Fruit fly (Drosophila melanogaster) whole organism, prepupa: ENCODE data around the gene Vps37B.

Experiments
- Blimp-1 ChIP-seq: fragments of 200-800 bp; sonication (Bioruptor generic); optimal IDR thresholded peaks from 3 replicates; lab custom pipeline; 2017; ENCODE audit warnings: missing biosample characterization, missing genetic modification characterization, mild to moderate bottlenecking, moderate library complexity, missing genetic modification reagents
- CG10669 ChIP-seq: fragments of 200-800 bp; sonication (Bioruptor generic); optimal IDR thresholded peaks from 3 replicates; lab custom pipeline; 2018; ENCODE audit warnings: missing biosample characterization, mild to moderate bottlenecking, missing genetic modification characterization, moderate library complexity
- CG11762 ChIP-seq: fragments of 200-800 bp; sonication (Bioruptor generic); optimal IDR thresholded peaks from 3 replicates; lab custom pipeline; 2016; ENCODE audit warnings: missing biosample characterization, missing genetic modification characterization; ENCODE audit not compliant: insufficient read depth
- CG11902 ChIP-seq: fragments of 200-800 bp; sonication (Bioruptor generic); optimal IDR thresholded peaks from 3 replicates; lab custom pipeline; 2016; ENCODE audit warnings: missing biosample characterization, missing genetic modification characterization
- CG1621 ChIP-seq: fragments of 200-800 bp; sonication (Bioruptor generic); optimal IDR thresholded peaks from 3 replicates; lab custom pipeline; 2018; ENCODE audit warnings: missing biosample characterization, mild to moderate bottlenecking, missing genetic modification characterization
- CG16779 ChIP-seq: fragments of 200-800 bp; sonication (Bioruptor generic); optimal IDR thresholded peaks from 3 replicates; lab custom pipeline; 2017; ENCODE audit warnings: missing biosample characterization, mild to moderate bottlenecking, missing genetic modification characterization
- CG3032 ChIP-seq: fragments of 200-800 bp; optimal IDR thresholded peaks from 2 replicates; lab custom pipeline; 2019; ENCODE audit warnings: missing biosample characterization, mild to moderate bottlenecking, missing genetic modification characterization, moderate library complexity
- CG31627 ChIP-seq: fragments of 200-800 bp; sonication (Bioruptor generic); optimal IDR thresholded peaks from 3 replicates; lab custom pipeline; 2016; ENCODE audit warnings: missing biosample characterization, missing genetic modification characterization
- CG32006 ChIP-seq: fragments of 200-800 bp; sonication (Bioruptor generic); optimal IDR thresholded peaks from 3 replicates; lab custom pipeline; 2017; ENCODE audit warnings: missing biosample characterization, mild to moderate bottlenecking, missing genetic modification characterization
- CG34406 ChIP-seq: fragments of 200-800 bp; sonication (Bioruptor generic); optimal IDR thresholded peaks from 3 replicates; lab custom pipeline; 2016; ENCODE audit warnings: missing biosample characterization, missing genetic modification characterization
- CG3919 ChIP-seq: fragments of 200-800 bp; sonication (Bioruptor generic); optimal IDR thresholded peaks from 3 replicates; lab custom pipeline; 2016; ENCODE audit warnings: missing biosample characterization, missing genetic modification characterization
- CG4318 ChIP-seq: fragments of 200-800 bp; sonication (Bioruptor generic); optimal IDR thresholded peaks from 3 replicates; lab custom pipeline; 2017; ENCODE audit warnings: missing biosample characterization, mild to moderate bottlenecking, missing genetic modification characterization
- CG6163 ChIP-seq: fragments of 200-800 bp; sonication (Bioruptor generic); IDR thresholded peaks from 3 replicates; pipeline ENCODE4 v1.3.6; 2022; ENCODE audit warnings: missing biosample characterization, missing genetic modification characterization
- CG6276 ChIP-seq: fragments of 200-800 bp; sonication (Bioruptor generic); optimal IDR thresholded peaks from 2 replicates; lab custom pipeline; 2017; ENCODE audit warnings: missing biosample characterization, mild to moderate bottlenecking, missing genetic modification characterization
- CG6792 ChIP-seq: fragments of 200-800 bp; sonication (Bioruptor generic); optimal IDR thresholded peaks from 3 replicates; lab custom pipeline; 2016; ENCODE audit warnings: missing biosample characterization, missing genetic modification characterization
- CG6808 ChIP-seq: fragments of 200-800 bp; sonication (Bioruptor generic); optimal IDR thresholded peaks from 3 replicates; lab custom pipeline; 2017; ENCODE audit warnings: missing biosample characterization, missing genetic modification characterization, mild to moderate bottlenecking, moderate library complexity, missing genetic modification reagents
- CG6854 ChIP-seq: fragments of 200-800 bp; sonication (Bioruptor generic); optimal IDR thresholded peaks from 2 replicates; lab custom pipeline; 2017; ENCODE audit warnings: missing biosample characterization, mild to moderate bottlenecking, missing genetic modification characterization
- CG7368 ChIP-seq: fragments of 200-800 bp; sonication (Bioruptor generic); optimal IDR thresholded peaks from 3 replicates; lab custom pipeline; 2016; ENCODE audit warnings: missing biosample characterization, missing genetic modification characterization
- CG8119 ChIP-seq: fragments of 200-800 bp; sonication (Bioruptor generic); IDR thresholded peaks from 3 replicates; pipeline ENCODE4 v1.3.6; 2022; ENCODE audit warnings: missing biosample characterization, missing genetic modification characterization
- CG8632 ChIP-seq: fragments of 200-800 bp; sonication (Bioruptor generic); optimal IDR thresholded peaks from 3 replicates; lab custom pipeline; 2016; ENCODE audit warnings: missing biosample characterization, missing genetic modification characterization
- CG9139 ChIP-seq: fragments of 200-800 bp; sonication (Bioruptor generic); optimal IDR thresholded peaks from 3 replicates; lab custom pipeline; 2017; ENCODE audit warnings: missing biosample characterization, mild to moderate bottlenecking, missing genetic modification characterization
- Eip93F ChIP-seq: fragments of 200-800 bp; sonication (Bioruptor generic); optimal IDR thresholded peaks from 2 replicates; lab custom pipeline; 2016; ENCODE audit warnings: missing biosample characterization, mild to moderate bottlenecking, missing genetic modification characterization
- Ets96B ChIP-seq: fragments of 200-800 bp; optimal IDR thresholded peaks from 2 replicates; lab custom pipeline; 2019; ENCODE audit warnings: missing biosample characterization, mild to moderate bottlenecking, missing genetic modification characterization, moderate library complexity
- Hr39 ChIP-seq: fragments of 200-800 bp; sonication (Bioruptor generic); optimal IDR thresholded peaks from 2 replicates; lab custom pipeline; 2016; ENCODE audit warnings: missing biosample characterization, missing genetic modification characterization
- Hr4 ChIP-seq: fragments of 200-800 bp; sonication (Bioruptor generic); optimal IDR thresholded peaks from 3 replicates; lab custom pipeline; 2016; ENCODE audit warnings: missing biosample characterization, missing genetic modification characterization
- Lpt ChIP-seq: fragments of 200-800 bp; sonication (Bioruptor generic); optimal IDR thresholded peaks from 3 replicates; lab custom pipeline; 2016; ENCODE audit warnings: missing biosample characterization, missing genetic modification characterization
- Met ChIP-seq: fragments of 200-800 bp; sonication (Bioruptor generic); optimal IDR thresholded peaks from 3 replicates; lab custom pipeline; 2016; ENCODE audit warnings: missing biosample characterization, missing genetic modification characterization
- Sox102F ChIP-seq: fragments of 200-800 bp; sonication (Bioruptor generic); optimal IDR thresholded peaks from 2 replicates; lab custom pipeline; 2016; ENCODE audit warnings: missing biosample characterization, mild to moderate bottlenecking, missing genetic modification characterization
- Sox14 ChIP-seq: fragments of 200-800 bp; sonication (Bioruptor generic); optimal IDR thresholded peaks from 3 replicates; lab custom pipeline; 2016; ENCODE audit warnings: missing biosample characterization, missing genetic modification characterization
- achi ChIP-seq: fragments of 200-800 bp; sonication (Bioruptor generic); optimal IDR thresholded peaks from 3 replicates; lab custom pipeline; 2016; ENCODE audit warnings: missing biosample characterization, missing genetic modification characterization
- cyc ChIP-seq: fragments of 200-800 bp; sonication (Bioruptor generic); optimal IDR thresholded peaks from 3 replicates; lab custom pipeline; 2016; ENCODE audit warnings: missing biosample characterization, missing genetic modification characterization
- dac ChIP-seq: fragments of 200-800 bp; sonication (Bioruptor generic); optimal IDR thresholded peaks from 2 replicates; lab custom pipeline; 2017; ENCODE audit warnings: missing biosample characterization, mild to moderate bottlenecking, missing genetic modification characterization
- dsx ChIP-seq: fragments of 200-800 bp; optimal IDR thresholded peaks from 3 replicates; lab custom pipeline; 2019; ENCODE audit warnings: missing biosample characterization, mild to moderate bottlenecking, missing genetic modification characterization, moderate library complexity; ENCODE audit not compliant: poor library complexity, severe bottlenecking
- eg ChIP-seq: fragments of 200-800 bp; sonication (Bioruptor generic); IDR thresholded peaks from 3 replicates; pipeline ENCODE4 v1.3.6; 2022; ENCODE audit warnings: missing biosample characterization, missing genetic modification characterization
- esn ChIP-seq: fragments of 200-800 bp; sonication (Bioruptor generic); optimal IDR thresholded peaks from 2 replicates; lab custom pipeline; 2016; ENCODE audit warnings: missing biosample characterization, mild to moderate bottlenecking, missing genetic modification characterization, moderate library complexity
- fd59A ChIP-seq: fragments of 200-800 bp; sonication (Bioruptor generic); optimal IDR thresholded peaks from 2 replicates; lab custom pipeline; 2017; ENCODE audit warnings: missing biosample characterization, mild to moderate bottlenecking, missing genetic modification characterization, missing genetic modification reagents
- fd85E ChIP-seq: fragments of 200-800 bp; sonication (Bioruptor generic); optimal IDR thresholded peaks from 3 replicates; lab custom pipeline; 2016; ENCODE audit warnings: missing biosample characterization, missing genetic modification characterization
- lz ChIP-seq: fragments of 200-800 bp; sonication (Bioruptor generic); optimal IDR thresholded peaks from 3 replicates; lab custom pipeline; 2016; ENCODE audit warnings: missing biosample characterization, missing genetic modification characterization
- net ChIP-seq: fragments of 200-800 bp; sonication (Bioruptor generic); optimal IDR thresholded peaks from 3 replicates; lab custom pipeline; 2016; ENCODE audit warnings: missing biosample characterization, missing genetic modification characterization
- pdm3 ChIP-seq: fragments of 200-800 bp; sonication (Bioruptor generic); optimal IDR thresholded peaks from 3 replicates; lab custom pipeline; 2016; ENCODE audit warnings: missing biosample characterization, missing genetic modification characterization
- spab ChIP-seq: fragments of 200-800 bp; sonication (Bioruptor generic); optimal IDR thresholded peaks from 2 replicates; lab custom pipeline; 2017; ENCODE audit warnings: missing biosample characterization, mild to moderate bottlenecking, missing genetic modification characterization, missing genetic modification reagents
- ss ChIP-seq, 2 experiments: fragments of 200-800 bp; sonication (Bioruptor generic); optimal IDR thresholded peaks; 2 replicates in 1 of 2; 3 replicates in 1 of 2; lab custom pipeline; 2017 to 2018; ENCODE audit warnings: mild to moderate bottlenecking in 2 of 2, missing biosample characterization in 2 of 2, missing genetic modification characterization in 2 of 2, moderate library complexity in 1 of 2
- svp ChIP-seq: fragments of 200-800 bp; sonication (Bioruptor generic); peaks from one replicate; lab custom pipeline; 2016; ENCODE audit warnings: missing biosample characterization, missing genetic modification characterization
- vri ChIP-seq: fragments of 200-800 bp; sonication (Bioruptor generic); optimal IDR thresholded peaks from 3 replicates; lab custom pipeline; 2016; ENCODE audit warnings: missing biosample characterization, mild to moderate bottlenecking, missing genetic modification characterization

Vps37B gene

DNA sequence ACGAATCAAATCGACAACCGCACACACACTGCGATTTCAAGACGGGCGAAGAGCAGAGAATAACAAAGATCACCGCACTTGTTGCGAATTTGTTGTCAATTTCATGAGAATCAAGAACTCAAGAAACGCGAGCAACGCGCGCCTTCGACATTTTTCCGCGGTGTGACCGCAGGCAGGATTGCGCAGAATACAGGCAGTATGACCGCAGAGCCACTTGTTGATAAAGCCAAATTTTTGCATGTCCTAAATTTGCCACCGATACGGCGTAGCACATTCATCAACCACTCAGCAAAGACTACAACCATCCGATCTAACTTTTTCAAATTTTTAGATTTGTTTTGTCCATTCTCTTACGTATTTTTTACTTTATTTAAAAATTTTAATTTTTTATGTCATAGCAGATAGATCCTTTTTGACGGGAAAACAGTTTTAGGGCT is 8.7 kb upstream of the Vps37B start, which contains the start of gene cno (continued):
- no peak for TF ChIP-seq CG6276 (GFP tag; lab: Kevin White, UChicago)
- TF ChIP-seq, all 60 proteins: peak for 10

DNA sequence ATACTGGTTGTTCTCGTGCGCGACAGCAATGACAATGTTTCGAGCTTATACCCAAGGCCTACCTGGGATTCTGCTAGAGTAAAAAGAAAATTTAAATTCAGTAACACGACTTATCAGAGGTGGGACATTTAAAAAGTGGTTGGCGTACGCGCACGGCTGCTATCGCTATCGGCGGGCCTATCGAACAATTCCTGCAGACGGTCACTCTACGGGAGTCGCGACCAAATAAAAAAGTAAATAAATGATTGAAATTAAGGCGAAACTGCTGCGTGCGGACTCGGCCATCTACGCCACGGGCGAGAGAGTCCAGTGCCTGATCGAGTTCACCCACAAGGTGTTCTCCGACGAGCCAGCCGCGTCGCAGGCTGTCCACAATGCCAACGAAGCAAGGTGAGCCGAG is 6.5 kb upstream of the Vps37B start, which contains the start of the genes Prosbeta2R2 and CG1116:
Gene Prosbeta2R2 (minus strand): TSS at position 63 of the 400 bp plus-strand sequence.
Gene CG1116 (plus strand): TSS at position 192 of the 400 bp plus-strand sequence.
- TF ChIP-seq pdm3 (GFP tag; lab: Kevin White, UChicago) (no peak), lz (GFP tag; lab: Kevin White, UChicago) (no peak), CG6808 (GFP tag; lab: Kevin White, UChicago) (no peak), CG6163 (GFP tag; lab: Robert Waterston, UW) (no peak), CG16779 (tag; lab: Kevin White, UChicago) (no peak), Hr39 (GFP tag; lab: Kevin White, UChicago) (no peak), CG34406 (no peak), CG3032 (no peak), spab (GFP tag; lab: Kevin White, UChicago) (no peak), CG11762 (GFP tag; lab: Kevin White, UChicago) (no peak), eg (GFP tag; lab: Robert Waterston, UW) (no peak), Sox14 (GFP tag; lab: Kevin White, UChicago) (no peak), CG8119 (GFP tag; lab: Robert Waterston, UW) (no peak)
- TF ChIP-seq, all 60 proteins: peak for 0

dm6 chr3R:5223135-5223534 is 2.8 kb upstream of the Vps37B start, which contains the start of gene CG2604:
CG2604 (minus strand) TSS chr3R:5223365.
- TF ChIP-seq fd85E (GFP tag; lab: Kevin White, UChicago), result no peak
- TF ChIP-seq spab (GFP tag; lab: Kevin White, UChicago), result no peak
- peak; percentile 9 for TF ChIP-seq Ets96B
- TF ChIP-seq eg (GFP tag; lab: Robert Waterston, UW), result no peak; the same call in 1 of the 3 replicates
- no peak for TF ChIP-seq Eip93F (GFP tag; lab: Kevin White, UChicago)
- TF ChIP-seq Hr4 (GFP tag; lab: Kevin White, UChicago), result no peak
- peak; percentile 23 for TF ChIP-seq CG31627 (GFP tag; lab: Kevin White, UChicago)
- no peak for TF ChIP-seq CG11762 (GFP tag; lab: Kevin White, UChicago)
- TF ChIP-seq dsx (GFP tag; lab: Kevin White, UChicago), result no peak
- TF ChIP-seq achi (GFP tag; lab: Kevin White, UChicago), result no peak
- peak; percentile 38 for TF ChIP-seq CG3032
- TF ChIP-seq vri (GFP tag; lab: Kevin White, UChicago), result no peak
- no peak for TF ChIP-seq CG8119 (GFP tag; lab: Robert Waterston, UW)
- TF ChIP-seq Lpt (GFP tag; lab: Kevin White, UChicago), result no peak
- no peak for TF ChIP-seq CG8632 (GFP tag; lab: Kevin White, UChicago)
- TF ChIP-seq CG11902 (GFP tag; lab: Kevin White, UChicago), result no peak
- TF ChIP-seq net (GFP tag; lab: Kevin White, UChicago), result no peak
- TF ChIP-seq dac (GFP tag; lab: Kevin White, UChicago), result peak; percentile 67
- no peak for TF ChIP-seq CG7368 (GFP tag; lab: Kevin White, UChicago)
- TF ChIP-seq esn (GFP tag; lab: Kevin White, UChicago), result peak; percentile 29
- no peak for TF ChIP-seq CG9139 (GFP tag; lab: Kevin White, UChicago)
- no peak for TF ChIP-seq CG34406
- TF ChIP-seq cyc (GFP tag; lab: Kevin White, UChicago), result no peak
- TF ChIP-seq CG1621, result peak; percentile 31
- no peak for TF ChIP-seq Met (GFP tag; lab: Kevin White, UChicago)
- peak; percentile 1 for TF ChIP-seq lz (GFP tag; lab: Kevin White, UChicago)
- no peak for TF ChIP-seq CG16779 (tag; lab: Kevin White, UChicago)
- TF ChIP-seq CG4318 (GFP tag; lab: Kevin White, UChicago), result no peak
- no peak for TF ChIP-seq fd59A (GFP tag; lab: Kevin White, UChicago)
- TF ChIP-seq Sox102F (GFP tag; lab: Kevin White, UChicago), result no peak
- TF ChIP-seq pdm3 (GFP tag; lab: Kevin White, UChicago), result no peak
- TF ChIP-seq CG32006, result no peak
- peak; percentile 56 for TF ChIP-seq CG6808 (GFP tag; lab: Kevin White, UChicago)
- no peak for TF ChIP-seq Blimp-1 (GFP tag; lab: Kevin White, UChicago)
- no peak for TF ChIP-seq CG10669 (GFP tag; lab: Kevin White, UChicago)
- no peak for TF ChIP-seq svp
- no peak for TF ChIP-seq Hr39 (GFP tag; lab: Kevin White, UChicago)
- peak; percentile 64 for TF ChIP-seq CG6854 (GFP tag; lab: Kevin White, UChicago)
- no peak for TF ChIP-seq CG6792
- no peak for TF ChIP-seq CG6276 (GFP tag; lab: Kevin White, UChicago)
- no peak for TF ChIP-seq CG3919 (GFP tag; lab: Kevin White, UChicago)
- TF ChIP-seq ss (GFP tag; optimal IDR thresholded peaks at IDR 0.05; lab: Kevin White, UChicago), result peak in 1 of 2 experiments; percentile 72
